Worm (Caenorhabditis elegans) whole organism, young adult: ENCODE results near the gene F14D7.18.

Experiments
- B0336.3 ChIP-seq: fragments of 200-800 bp; sonication (Bioruptor generic); IDR thresholded peaks from 2 replicates; pipeline ENCODE4 v1.3.6; 2022; ENCODE audit warnings: missing genetic modification characterization, missing compliant biosample characterization
- F33H1.4 ChIP-seq: fragments of 200-800 bp; sonication (Bioruptor generic); IDR thresholded peaks from 2 replicates; pipeline ENCODE4 v1.3.6; 2022; ENCODE audit warnings: missing genetic modification reagents, missing genetic modification characterization, missing compliant biosample characterization
- Y56A3A.18 ChIP-seq: fragments of 200-800 bp; sonication (Bioruptor generic); IDR thresholded peaks from 2 replicates; pipeline ENCODE4 v1.3.6; 2022; ENCODE audit warnings: missing genetic modification reagents, missing genetic modification characterization, missing compliant biosample characterization
- dpl-1 ChIP-seq: fragments of 150-350 bp; optimal IDR thresholded peaks from 2 replicates; lab custom pipeline; 2014; ENCODE audit warnings: missing biosample characterization, missing genetic modification reagents, missing genetic modification characterization
- tbp1 ChIP-seq: fragments of 200-800 bp; sonication (Bioruptor generic); optimal IDR thresholded peaks from 2 replicates; lab custom pipeline; 2018; ENCODE audit warnings: mild to moderate bottlenecking, missing genetic modification characterization, missing compliant biosample characterization
- unc-62 ChIP-seq: fragments of 150-350 bp; optimal IDR thresholded peaks from 2 replicates; lab custom pipeline; 2014; ENCODE audit warnings: missing biosample characterization, missing genetic modification reagents, missing genetic modification characterization
- ztf-22 ChIP-seq: fragments of 200-800 bp; sonication (Bioruptor generic); optimal IDR thresholded peaks from 2 replicates; lab custom pipeline; 2018; ENCODE audit warnings: mild to moderate bottlenecking, missing genetic modification characterization, moderate library complexity, missing compliant biosample characterization
- ztf-25 ChIP-seq: fragments of 200-800 bp; sonication (Bioruptor generic); IDR thresholded peaks from 2 replicates; pipeline ENCODE4 v1.3.6; 2022; ENCODE audit warnings: missing genetic modification reagents, missing genetic modification characterization, missing compliant biosample characterization
- ztf-3 ChIP-seq: fragments of 200-800 bp; sonication (Bioruptor generic); optimal IDR thresholded peaks from 2 replicates; lab custom pipeline; 2018; ENCODE audit warnings: mild to moderate bottlenecking, missing genetic modification characterization, missing compliant biosample characterization

- TF ChIP-seq B0336.3 (GFP tag; lab: Robert Waterston, UW) (no peak), F33H1.4 (GFP tag; lab: Robert Waterston, UW) (no peak), tbp1 (no peak), ztf-22 (GFP tag; lab: Kevin White, UChicago) (no peak), ztf-25 (no peak), Y56A3A.18 (GFP tag; lab: Robert Waterston, UW) (no peak), unc-62 (GFP tag; lab: Kevin White, UChicago) (no peak), dpl-1 (GFP tag; lab: Kevin White, UChicago) (no peak), ztf-3 (GFP tag; lab: Kevin White, UChicago) (no peak)
Observed at ce11 chrV:14290636-14291035, at the start of gene F14D7.18.
